Fruit fly (Drosophila melanogaster) whole organism, embryonic: Measurements from ENCODE around the gene Pp2A-29B.

ENCODE experiments used
- CG10321 ChIP-seq: fragments of 200-800 bp; sonication (Bioruptor generic); IDR thresholded peaks from 2 replicates; pipeline ENCODE4 v1.3.6; 2022; ENCODE audit warnings: missing biosample characterization, missing genetic modification characterization
- CG10565 ChIP-seq: fragments of 200-800 bp; sonication (Bioruptor generic); optimal IDR thresholded peaks from 3 replicates; lab custom pipeline; 2016; ENCODE audit warnings: missing biosample characterization, mild to moderate bottlenecking, missing genetic modification characterization
- CG10654 ChIP-seq: fragments of 200-800 bp; sonication (Bioruptor generic); optimal IDR thresholded peaks from 2 replicates; lab custom pipeline; 2016; ENCODE audit warnings: missing biosample characterization, missing genetic modification characterization
- CG11398 ChIP-seq: fragments of 200-800 bp; sonication (Bioruptor generic); optimal IDR thresholded peaks from 2 replicates; lab custom pipeline; 2016; ENCODE audit warnings: missing biosample characterization, missing genetic modification characterization
- CG11696 ChIP-seq: fragments of 200-800 bp; sonication (Bioruptor generic); IDR thresholded peaks from 2 replicates; pipeline ENCODE4 v1.3.6; 2022; ENCODE audit warnings: missing biosample characterization, missing genetic modification characterization
- CG11723 ChIP-seq: fragments of 200-800 bp; sonication (Bioruptor generic); optimal IDR thresholded peaks from 2 replicates; lab custom pipeline; 2017; ENCODE audit warnings: missing biosample characterization, mild to moderate bottlenecking, missing genetic modification characterization
- CG12236 ChIP-seq: fragments of 200-800 bp; sonication (Bioruptor generic); optimal IDR thresholded peaks from 2 replicates; lab custom pipeline; 2016; ENCODE audit warnings: missing biosample characterization, missing genetic modification characterization
- CG13775 ChIP-seq: fragments of 200-800 bp; sonication (Bioruptor generic); optimal IDR thresholded peaks from 3 replicates; lab custom pipeline; 2017; ENCODE audit warnings: missing biosample characterization, mild to moderate bottlenecking, missing genetic modification characterization
- CG13894 ChIP-seq: fragments of 200-800 bp; sonication (Bioruptor generic); optimal IDR thresholded peaks from 3 replicates; lab custom pipeline; 2018; ENCODE audit warnings: missing biosample characterization, mild to moderate bottlenecking, missing genetic modification characterization, moderate library complexity
- CG17912 ChIP-seq: fragments of 200-800 bp; sonication (Bioruptor generic); optimal IDR thresholded peaks from 2 replicates; lab custom pipeline; 2018; ENCODE audit warnings: missing biosample characterization, mild to moderate bottlenecking, missing genetic modification characterization
- CG2116 ChIP-seq: fragments of 200-800 bp; sonication (Bioruptor generic); optimal IDR thresholded peaks from 3 replicates; lab custom pipeline; 2018; ENCODE audit warnings: missing biosample characterization, mild to moderate bottlenecking, missing genetic modification characterization
- CG2129 ChIP-seq: fragments of 200-800 bp; sonication (Bioruptor generic); IDR thresholded peaks from 2 replicates; pipeline ENCODE4 v1.3.6; 2022; ENCODE audit warnings: missing biosample characterization, missing genetic modification characterization; ENCODE audit not compliant: partially characterized antibody
- CG3065 ChIP-seq: fragments of 200-800 bp; sonication (Bioruptor generic); optimal IDR thresholded peaks from 2 replicates; lab custom pipeline; 2016; ENCODE audit warnings: missing biosample characterization, missing genetic modification characterization
- CG3163 ChIP-seq: fragments of 200-800 bp; sonication (Bioruptor generic); optimal IDR thresholded peaks from 3 replicates; lab custom pipeline; 2016; ENCODE audit warnings: missing biosample characterization, missing genetic modification characterization
- CG34224 ChIP-seq: fragments of 200-800 bp; sonication (Bioruptor generic); IDR thresholded peaks from 3 replicates; pipeline ENCODE4 v1.3.6; 2022; ENCODE audit warnings: missing biosample characterization, missing genetic modification characterization; ENCODE audit not compliant: partially characterized antibody
- CG3726 ChIP-seq: fragments of 200-800 bp; sonication (Bioruptor generic); IDR thresholded peaks from 3 replicates; pipeline ENCODE4, ENCODE4 v1.3.6; 2022; ENCODE audit warnings: missing biosample characterization, missing genetic modification characterization
- CG4360 ChIP-seq: fragments of 200-800 bp; sonication (Bioruptor generic); IDR thresholded peaks from 2 replicates; pipeline ENCODE4 v1.3.6; 2022; ENCODE audit warnings: missing biosample characterization, missing genetic modification characterization
- CG4820 ChIP-seq: fragments of 200-800 bp; sonication (Bioruptor generic); optimal IDR thresholded peaks from 3 replicates; lab custom pipeline; 2016; ENCODE audit warnings: missing biosample characterization, missing genetic modification characterization
- CG7786 ChIP-seq: fragments of 200-800 bp; sonication (Bioruptor generic); optimal IDR thresholded peaks from 2 replicates; lab custom pipeline; 2016; ENCODE audit warnings: missing biosample characterization, missing genetic modification characterization
- CG8089 ChIP-seq: fragments of 200-800 bp; sonication (Bioruptor generic); optimal IDR thresholded peaks from 3 replicates; lab custom pipeline; 2016; ENCODE audit warnings: missing biosample characterization, missing genetic modification characterization
- CG8765 ChIP-seq: fragments of 200-800 bp; sonication (Bioruptor generic); IDR thresholded peaks from 2 replicates; pipeline ENCODE4 v1.3.6; 2022; ENCODE audit warnings: missing biosample characterization, missing genetic modification characterization
- CoRest ChIP-seq: fragments of 200-800 bp; sonication (Bioruptor generic); optimal IDR thresholded peaks from 3 replicates; lab custom pipeline; 2018; ENCODE audit warnings: missing biosample characterization, mild to moderate bottlenecking, missing genetic modification characterization, moderate library complexity
- Doc3 ChIP-seq: fragments of 200-800 bp; sonication (Bioruptor generic); IDR thresholded peaks from 3 replicates; pipeline ENCODE4 v1.3.6; 2022; ENCODE audit warnings: missing biosample characterization, missing genetic modification characterization; ENCODE audit not compliant: partially characterized antibody
- Drgx ChIP-seq: fragments of 200-800 bp; sonication (Bioruptor generic); IDR thresholded peaks from 2 replicates; pipeline ENCODE4 v1.3.6; 2022; ENCODE audit warnings: missing biosample characterization, missing genetic modification characterization
- E2f1 ChIP-seq: fragments of 200-800 bp; sonication (Bioruptor generic); IDR thresholded peaks from 2 replicates; pipeline ENCODE4 v1.3.6; 2022; ENCODE audit warnings: missing biosample characterization, missing genetic modification characterization
- Elba2 ChIP-seq: fragments of 200-800 bp; sonication (Bioruptor generic); optimal IDR thresholded peaks from 3 replicates; lab custom pipeline; 2016; ENCODE audit warnings: missing biosample characterization, missing genetic modification characterization
- Ets97D ChIP-seq: fragments of 200-800 bp; sonication (Bioruptor generic); optimal IDR thresholded peaks from 3 replicates; lab custom pipeline; 2016; ENCODE audit warnings: missing biosample characterization, missing genetic modification characterization
- Gsc ChIP-seq: fragments of 200-800 bp; sonication (Bioruptor generic); IDR thresholded peaks from 2 replicates; pipeline ENCODE4 v1.3.6; 2022; ENCODE audit warnings: missing biosample characterization, missing genetic modification characterization
- Gug ChIP-seq: fragments of 200-800 bp; sonication (Bioruptor generic); IDR thresholded peaks from 4 replicates; pipeline ENCODE4 v1.3.6; 2022; ENCODE audit warnings: missing biosample characterization, missing genetic modification characterization
- HLHmδ ChIP-seq: fragments of 200-800 bp; sonication (Bioruptor generic); optimal IDR thresholded peaks from 2 replicates; lab custom pipeline; 2018; ENCODE audit warnings: missing biosample characterization, mild to moderate bottlenecking, missing genetic modification characterization, moderate library complexity
- Lhr ChIP-seq: fragments of 200-800 bp; sonication (Bioruptor generic); optimal IDR thresholded peaks from 3 replicates; lab custom pipeline; 2017; ENCODE audit warnings: mild to moderate bottlenecking, missing biosample characterization, missing genetic modification reagents, missing genetic modification characterization
- NfI ChIP-seq: fragments of 200-800 bp; sonication (Bioruptor generic); optimal IDR thresholded peaks from 3 replicates; lab custom pipeline; 2018; ENCODE audit warnings: missing biosample characterization, mild to moderate bottlenecking, missing genetic modification characterization, moderate library complexity
- Rx ChIP-seq: fragments of 200-800 bp; sonication (Bioruptor generic); IDR thresholded peaks from 2 replicates; pipeline ENCODE4 v1.3.6; 2022; ENCODE audit warnings: missing biosample characterization, missing genetic modification characterization
- Ssrp ChIP-seq: fragments of 200-800 bp; sonication (Bioruptor generic); optimal IDR thresholded peaks from 2 replicates; lab custom pipeline; 2018; ENCODE audit warnings: missing biosample characterization, mild to moderate bottlenecking, missing genetic modification characterization, moderate library complexity
- ato ChIP-seq: fragments of 200-800 bp; sonication (Bioruptor generic); IDR thresholded peaks from 2 replicates; pipeline ENCODE4 v1.3.6; 2022; ENCODE audit warnings: missing biosample characterization, missing genetic modification characterization; ENCODE audit not compliant: partially characterized antibody
- bigmax ChIP-seq: fragments of 200-800 bp; sonication (Bioruptor generic); optimal IDR thresholded peaks from 2 replicates; lab custom pipeline; 2018; ENCODE audit warnings: missing biosample characterization, mild to moderate bottlenecking, missing genetic modification characterization
- chm ChIP-seq: fragments of 200-800 bp; sonication (Bioruptor generic); IDR thresholded peaks from 2 replicates; pipeline ENCODE4 v1.3.6; 2022; ENCODE audit warnings: missing biosample characterization, missing genetic modification characterization
- disco-r ChIP-seq: fragments of 200-800 bp; sonication (Bioruptor generic); optimal IDR thresholded peaks from 2 replicates; lab custom pipeline; 2016; ENCODE audit warnings: missing biosample characterization, missing genetic modification characterization
- grn ChIP-seq: fragments of 200-800 bp; sonication (Bioruptor generic); optimal IDR thresholded peaks from 3 replicates; lab custom pipeline; 2017; ENCODE audit warnings: missing biosample characterization, missing genetic modification characterization
- gsb ChIP-seq: fragments of 200-800 bp; sonication (Bioruptor generic); IDR thresholded peaks from 2 replicates; pipeline ENCODE4 v1.3.6; 2022; ENCODE audit warnings: missing biosample characterization, missing genetic modification characterization
- hbn ChIP-seq: fragments of 200-800 bp; sonication (Bioruptor generic); IDR thresholded peaks from 2 replicates; pipeline ENCODE4 v1.3.6; 2022; ENCODE audit warnings: missing biosample characterization, missing genetic modification characterization; ENCODE audit not compliant: partially characterized antibody
- jigr1 ChIP-seq: fragments of 200-800 bp; sonication (Bioruptor generic); IDR thresholded peaks from 3 replicates; pipeline ENCODE4 v1.3.6; 2022; ENCODE audit warnings: missing biosample characterization, missing genetic modification characterization
- kay ChIP-seq: fragments of 200-800 bp; sonication (Bioruptor generic); optimal IDR thresholded peaks from 2 replicates; lab custom pipeline; 2016; ENCODE audit warnings: missing biosample characterization, missing genetic modification characterization
- lab ChIP-seq: fragments of 200-800 bp; sonication (Bioruptor generic); optimal IDR thresholded peaks from 3 replicates; lab custom pipeline; 2017; ENCODE audit warnings: missing biosample characterization, missing genetic modification characterization, mild to moderate bottlenecking, moderate library complexity, missing genetic modification reagents
- nerfin-1 ChIP-seq: fragments of 200-800 bp; sonication (Bioruptor generic); optimal IDR thresholded peaks from 3 replicates; lab custom pipeline; 2019; ENCODE audit warnings: missing biosample characterization, mild to moderate bottlenecking, missing genetic modification characterization, moderate library complexity
- oc ChIP-seq: fragments of 200-800 bp; sonication (Bioruptor generic); optimal IDR thresholded peaks from 2 replicates; lab custom pipeline; 2018; ENCODE audit warnings: missing biosample characterization, mild to moderate bottlenecking, missing genetic modification characterization, moderate library complexity
- org-1 ChIP-seq: fragments of 200-800 bp; sonication (Bioruptor generic); optimal IDR thresholded peaks from 2 replicates; lab custom pipeline; 2017; ENCODE audit warnings: missing biosample characterization, missing genetic modification characterization
- pb ChIP-seq: fragments of 200-800 bp; sonication (Bioruptor generic); optimal IDR thresholded peaks from 3 replicates; lab custom pipeline; 2016; ENCODE audit warnings: missing biosample characterization, missing genetic modification characterization
- ro ChIP-seq: fragments of 200-800 bp; sonication (Bioruptor generic); IDR thresholded peaks from 2 replicates; pipeline ENCODE4 v1.3.6; 2022; ENCODE audit warnings: missing biosample characterization, missing genetic modification characterization
- sob ChIP-seq: fragments of 200-800 bp; sonication (Bioruptor generic); IDR thresholded peaks from 2 replicates; pipeline ENCODE4 v1.3.6; 2022; ENCODE audit warnings: missing biosample characterization, missing genetic modification characterization
- unc-4 ChIP-seq: fragments of 200-800 bp; sonication (Bioruptor generic); IDR thresholded peaks from 2 replicates; pipeline ENCODE4 v1.3.6; 2022; ENCODE audit warnings: missing biosample characterization, missing genetic modification characterization; ENCODE audit not compliant: partially characterized antibody

Gene Pp2A-29B

dm6 chr2L:8381508-8382036, 15.7 kb downstream of the Pp2A-29B start, which contains the start of gene AlaRS (continued):
- TF ChIP-seq CG2116 (GFP tag; lab: Kevin White, UChicago), result peak; percentile 81
- no peak for TF ChIP-seq Rx (GFP tag; lab: Robert Waterston, UW)
- TF ChIP-seq CG3065 (GFP tag; lab: Kevin White, UChicago), result no peak
- no peak for TF ChIP-seq kay (GFP tag; lab: Kevin White, UChicago)
- TF ChIP-seq Elba2, result no peak
- TF ChIP-seq Gsc, result no peak
- TF ChIP-seq sob (GFP tag; lab: Robert Waterston, UW), result no peak; the same call in 1 of the 2 replicates
- TF ChIP-seq CG34224 (GFP tag; lab: Robert Waterston, UW), result peak; percentile 61
- peak; percentile 57 for TF ChIP-seq hbn (GFP tag; lab: Robert Waterston, UW)
- TF ChIP-seq chm (GFP tag; lab: Robert Waterston, UW), result no peak; the same call in 1 of the 2 replicates
- no peak for TF ChIP-seq ato (GFP tag; lab: Robert Waterston, UW)
- TF ChIP-seq CG11398, result no peak
- TF ChIP-seq CG12236 (GFP tag; lab: Kevin White, UChicago), result no peak
- TF ChIP-seq oc, result no peak
- no peak for TF ChIP-seq CG17912 (GFP tag; lab: Kevin White, UChicago)
- no peak for TF ChIP-seq CG10321 (GFP tag; lab: Robert Waterston, UW)
- TF ChIP-seq grn (GFP tag; lab: Kevin White, UChicago), result no peak
- TF ChIP-seq CG13775 (GFP tag; lab: Kevin White, UChicago), result peak; percentile 44
- peak; percentile 35 for TF ChIP-seq CG2129 (GFP tag; lab: Robert Waterston, UW)
- peak; percentile 4 for TF ChIP-seq NfI (GFP tag; lab: Kevin White, UChicago)
- peak; percentile 42 for TF ChIP-seq CoRest
- no peak for TF ChIP-seq ro
- no peak for TF ChIP-seq pb (GFP tag; lab: Kevin White, UChicago)
- TF ChIP-seq CG11723 (GFP tag; lab: Kevin White, UChicago), result peak; percentile 22
- no peak for TF ChIP-seq CG3163 (GFP tag; lab: Kevin White, UChicago)
- TF ChIP-seq gsb (GFP tag; lab: Robert Waterston, UW), result no peak
- TF ChIP-seq jigr1 (GFP tag; lab: Robert Waterston, UW), result no peak; the same call in 2 of the 3 replicates
- no peak for TF ChIP-seq CG7786
- TF ChIP-seq bigmax (GFP tag; lab: Kevin White, UChicago), result peak; percentile 68
- peak; percentile 30 for TF ChIP-seq nerfin-1 (tag; lab: Kevin White, UChicago)
- TF ChIP-seq CG10565, result no peak
- TF ChIP-seq Gug, result no peak
- TF ChIP-seq CG4820 (GFP tag; lab: Kevin White, UChicago), result peak; percentile 17
- TF ChIP-seq lab (GFP tag; lab: Kevin White, UChicago), result peak; percentile 27
- no peak for TF ChIP-seq E2f1 (GFP tag; lab: Robert Waterston, UW)
- no peak for TF ChIP-seq org-1 (GFP tag; lab: Kevin White, UChicago)
- TF ChIP-seq CG3726 (GFP tag; lab: Robert Waterston, UW), result no peak
- no peak for TF ChIP-seq CG8765 (GFP tag; lab: Robert Waterston, UW)
- no peak for TF ChIP-seq CG4360 (GFP tag; lab: Robert Waterston, UW)
- TF ChIP-seq disco-r (GFP tag; lab: Kevin White, UChicago), result no peak
- TF ChIP-seq HLHmδ, result no peak
- no peak for TF ChIP-seq CG13894 (tag; lab: Kevin White, UChicago)
- TF ChIP-seq unc-4 (GFP tag; lab: Robert Waterston, UW), result peak; percentile 72; the same call in 1 of the 2 replicates
- no peak for TF ChIP-seq CG11696
- no peak for TF ChIP-seq Lhr (GFP tag; lab: Kevin White, UChicago)
- peak; percentile 73 for TF ChIP-seq Doc3 (GFP tag; lab: Robert Waterston, UW)
- TF ChIP-seq Ets97D, result peak; percentile 10
- TF ChIP-seq CG10654 (GFP tag; lab: Kevin White, UChicago), result peak; percentile 6
- TF ChIP-seq Drgx, result no peak
- TF ChIP-seq Ssrp, result peak; percentile 4
- no peak for TF ChIP-seq CG8089
